Fruit fly (Drosophila melanogaster) whole organism, wandering third instar larva: ENCODE results near the gene CG3407.
A peak's percentile ranks its signal among the peaks of the same experiment; 100 is the strongest.

Source experiments
- CG32264 ChIP-seq: fragments of 200-800 bp; sonication (Bioruptor generic); optimal IDR thresholded peaks from 2 replicates; lab custom pipeline; 2016; ENCODE audit warnings: missing biosample characterization, missing genetic modification characterization
- Dfd ChIP-seq: fragments of >200 bp; optimal IDR thresholded peaks from 2 replicates; lab custom pipeline; 2017; ENCODE audit warnings: missing biosample characterization, missing genetic modification characterization
- Dif ChIP-seq: fragments of 200-275, 200-300 bp; sonication (Bioruptor generic); optimal IDR thresholded peaks from 2 replicates; lab custom pipeline; 2018; ENCODE audit warnings: missing biosample characterization, missing genetic modification characterization; ENCODE audit not compliant: partially characterized antibody
- GATAd ChIP-seq: sonication (Bioruptor generic); optimal IDR thresholded peaks from 2 replicates; lab custom pipeline; 2016; ENCODE audit warnings: missing biosample characterization, missing genetic modification characterization
- HLH106 ChIP-seq: fragments of 200-800 bp; optimal IDR thresholded peaks from 3 replicates; lab custom pipeline; 2019; ENCODE audit warnings: missing biosample characterization, mild to moderate bottlenecking, missing genetic modification characterization, moderate library complexity
- Hr78 ChIP-seq: fragments of >200 bp; optimal IDR thresholded peaks from 2 replicates; lab custom pipeline; 2017; ENCODE audit warnings: missing biosample characterization, missing genetic modification characterization
- Hr83 ChIP-seq: fragments of 200-300 bp; sonication (Bioruptor generic); optimal IDR thresholded peaks from 2 replicates; lab custom pipeline; 2016; ENCODE audit warnings: missing biosample characterization, mild to moderate bottlenecking, missing genetic modification characterization, moderate library complexity; ENCODE audit not compliant: poor library complexity, severe bottlenecking
- Jra ChIP-seq: sonication (Bioruptor generic); optimal IDR thresholded peaks from 2 replicates; lab custom pipeline; 2016; ENCODE audit warnings: missing biosample characterization, missing genetic modification characterization
- Mio ChIP-seq: sonication (Bioruptor generic); optimal IDR thresholded peaks from 2 replicates; lab custom pipeline; 2016; ENCODE audit warnings: missing biosample characterization, missing genetic modification characterization
- Myc ChIP-seq: fragments of >200 bp; optimal IDR thresholded peaks from 2 replicates; lab custom pipeline; 2017
- N ChIP-seq: fragments of >200 bp; optimal IDR thresholded peaks from 2 replicates; lab custom pipeline; 2018; ENCODE audit warnings: missing biosample characterization, missing external identifiers, missing genetic modification characterization
- OdsH ChIP-seq: fragments of 200-800 bp; sonication (Bioruptor generic); optimal IDR thresholded peaks from 2 replicates; lab custom pipeline; 2016; ENCODE audit warnings: missing biosample characterization, mild to moderate bottlenecking, missing genetic modification characterization
- Rel ChIP-seq, 2 experiments: fragments of 200-800 bp; sonication (Bioruptor generic) in 1 of 2; optimal IDR thresholded peaks; 2 replicates in 1 of 2; 3 replicates in 1 of 2; lab custom pipeline; 2016 to 2019; ENCODE audit warnings: mild to moderate bottlenecking in 2 of 2, missing biosample characterization in 2 of 2, missing genetic modification characterization in 2 of 2, moderate library complexity in 1 of 2
- Sp1 ChIP-seq: fragments of 200-800 bp; sonication (Bioruptor generic); optimal IDR thresholded peaks from 3 replicates; lab custom pipeline; 2019; ENCODE audit warnings: missing biosample characterization, mild to moderate bottlenecking, missing genetic modification characterization, moderate library complexity
- Vsx2 ChIP-seq: fragments of 200-300, 225-300 bp; sonication (Bioruptor generic); optimal IDR thresholded peaks from 2 replicates; lab custom pipeline; 2018; ENCODE audit warnings: missing biosample characterization, missing genetic modification characterization; ENCODE audit not compliant: partially characterized antibody
- br ChIP-seq: fragments of 200-800 bp; sonication (Bioruptor generic); optimal IDR thresholded peaks from 2 replicates; lab custom pipeline; 2016; ENCODE audit warnings: missing biosample characterization, missing genetic modification characterization
- dl ChIP-seq, 2 experiments: fragments of 175-275, 200-275 bp in 1 of 2; fragments of 200-275 bp in 1 of 2; sonication (Bioruptor generic); optimal IDR thresholded peaks; lab custom pipeline; 2018; ENCODE audit warnings: mild to moderate bottlenecking in 2 of 2, missing biosample characterization in 2 of 2, missing genetic modification characterization in 2 of 2, moderate library complexity in 2 of 2; ENCODE audit not compliant: partially characterized antibody in 2 of 2, insufficient read depth in 1 of 2
- dmrt93B ChIP-seq: fragments of 200-800 bp; sonication (Bioruptor generic); optimal IDR thresholded peaks from 2 replicates; lab custom pipeline; 2018; ENCODE audit warnings: missing biosample characterization, mild to moderate bottlenecking, missing genetic modification characterization
- dsf ChIP-seq: sonication (Bioruptor generic); optimal IDR thresholded peaks from 2 replicates; lab custom pipeline; 2016; ENCODE audit warnings: missing biosample characterization, missing genetic modification characterization, borderline replicate concordance
- ey ChIP-seq: fragments of 200-800 bp; sonication (Bioruptor generic); optimal IDR thresholded peaks from 2 replicates; lab custom pipeline; 2016; ENCODE audit warnings: missing biosample characterization, missing genetic modification characterization
- foxo ChIP-seq, 2 experiments: fragments of 200-800 bp; sonication (Bioruptor generic); optimal IDR thresholded peaks; 2 replicates in 1 of 2; 3 replicates in 1 of 2; lab custom pipeline; 2016 to 2017; ENCODE audit warnings: missing biosample characterization in 2 of 2, missing genetic modification characterization in 2 of 2
- fru ChIP-seq: fragments of 200-800 bp; sonication (Bioruptor generic); optimal IDR thresholded peaks from 3 replicates; lab custom pipeline; 2016; ENCODE audit warnings: missing biosample characterization, mild to moderate bottlenecking, missing genetic modification characterization
- h ChIP-seq: fragments of 200-800 bp; sonication (Bioruptor generic); optimal IDR thresholded peaks from 3 replicates; lab custom pipeline; 2016; ENCODE audit warnings: missing biosample characterization, mild to moderate bottlenecking, missing genetic modification characterization
- pan ChIP-seq: fragments of >200 bp; optimal IDR thresholded peaks from 2 replicates; lab custom pipeline; 2017
- rgr ChIP-seq: fragments of 200-800 bp; sonication (Bioruptor generic); optimal IDR thresholded peaks from 3 replicates; lab custom pipeline; 2016; ENCODE audit warnings: missing biosample characterization, mild to moderate bottlenecking, missing genetic modification characterization
- sage ChIP-seq: fragments of 200-800 bp; sonication (Bioruptor generic); optimal IDR thresholded peaks from 2 replicates; lab custom pipeline; 2016; ENCODE audit warnings: missing biosample characterization, mild to moderate bottlenecking, missing genetic modification characterization
- sv ChIP-seq: fragments of 200-800 bp; sonication (Bioruptor generic); optimal IDR thresholded peaks from 3 replicates; lab custom pipeline; 2016; ENCODE audit warnings: missing biosample characterization, missing genetic modification characterization
- tai ChIP-seq: sonication (Bioruptor generic); optimal IDR thresholded peaks from 2 replicates; lab custom pipeline; 2016; ENCODE audit warnings: missing biosample characterization, missing genetic modification characterization
- usp ChIP-seq: fragments of >200 bp; optimal IDR thresholded peaks from 2 replicates; lab custom pipeline; 2017; ENCODE audit warnings: missing biosample characterization, missing genetic modification characterization
- woc ChIP-seq: sonication (Bioruptor generic); optimal IDR thresholded peaks from 2 replicates; lab custom pipeline; 2016; ENCODE audit warnings: missing biosample characterization, mild to moderate bottlenecking, missing genetic modification characterization

CG3407 gene

DNA sequence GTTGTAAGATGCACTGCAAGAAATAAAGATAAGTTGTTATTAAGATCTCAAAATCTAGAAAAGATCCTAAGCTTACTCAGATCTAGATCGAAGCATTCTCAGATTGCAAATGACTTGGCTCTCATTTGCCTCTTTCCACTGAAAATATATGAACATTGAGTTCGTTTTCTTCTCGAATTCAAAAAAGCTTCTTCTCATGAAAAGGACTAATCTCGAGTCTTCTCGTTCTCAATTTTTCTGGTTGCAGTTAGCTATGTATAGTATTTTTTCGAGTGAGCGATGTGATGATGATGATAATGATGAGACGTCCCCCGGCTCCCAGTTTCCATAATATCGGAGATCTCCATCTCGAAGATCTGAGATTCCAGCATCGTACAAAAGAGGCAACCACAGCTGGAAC lies 43.2 kb upstream of the CG3407 start:
- no peak for TF ChIP-seq dmrt93B (GFP tag; lab: Kevin White, UChicago)
- peak; percentile 39 for TF ChIP-seq fru
- peak; percentile 21 for TF ChIP-seq h (GFP tag; lab: Kevin White, UChicago)
- peak; percentile 2 for TF ChIP-seq Sp1 (GFP tag; lab: Kevin White, UChicago)
- TF ChIP-seq br (GFP tag; lab: Kevin White, UChicago): peak; percentile 29
- TF ChIP-seq HLH106 (tag; lab: Kevin White, UChicago): peak; percentile 31
- TF ChIP-seq Rel (GFP tag; optimal IDR thresholded peaks at IDR 0.05; lab: Kevin White, UChicago): no peak
- TF ChIP-seq Rel (tag; optimal IDR thresholded peaks at IDR 0.05; lab: Kevin White, UChicago): no peak
- TF ChIP-seq woc (GFP tag; lab: Kevin White, UChicago): peak; percentile 30
- no peak for TF ChIP-seq dsf (GFP tag; lab: Kevin White, UChicago)
- no peak for TF ChIP-seq rgr (GFP tag; lab: Kevin White, UChicago)
- TF ChIP-seq tai (GFP tag; lab: Kevin White, UChicago): no peak
- TF ChIP-seq foxo (GFP tag; optimal IDR thresholded peaks at IDR 0.05; lab: Kevin White, UChicago): peak in 1 of 2 experiments; percentile 31

DNA sequence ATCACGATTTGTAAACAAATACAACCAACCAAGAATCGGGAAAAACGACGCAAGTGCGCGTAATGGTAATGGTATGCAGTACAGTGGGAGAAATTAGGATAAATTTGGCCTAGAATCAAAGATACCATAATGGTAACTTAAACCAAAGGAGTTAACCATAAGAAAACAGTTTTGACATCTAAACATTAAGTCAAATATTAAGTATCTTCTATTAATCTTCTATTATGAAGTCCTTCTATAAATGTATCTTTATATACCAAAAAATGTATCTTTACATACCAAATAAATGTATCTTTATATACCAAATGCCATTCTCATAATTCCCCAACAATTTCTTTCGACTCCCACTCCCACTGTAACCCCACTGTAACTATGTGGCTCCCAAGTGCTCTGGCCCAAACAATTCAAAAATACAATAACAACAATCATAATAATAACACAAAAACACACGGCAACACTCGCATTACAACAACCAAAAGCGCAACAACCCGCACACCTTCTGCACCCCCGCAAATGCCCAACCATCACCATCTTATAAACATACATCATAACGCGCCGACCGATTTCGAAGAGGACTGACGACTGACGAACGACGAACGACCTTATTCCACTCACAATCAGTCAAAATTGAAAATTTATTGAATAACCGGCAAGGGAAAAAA lies 42.4 kb upstream of the CG3407 start:
- no peak for TF ChIP-seq N (GFP tag; lab: Kevin White, UChicago)
- TF ChIP-seq rgr (GFP tag; lab: Kevin White, UChicago): no peak
- TF ChIP-seq h (GFP tag; lab: Kevin White, UChicago): no peak
- no peak for TF ChIP-seq sage (GFP tag; lab: Kevin White, UChicago)
- TF ChIP-seq OdsH (GFP tag; lab: Kevin White, UChicago): no peak
- no peak for TF ChIP-seq sv
- no peak for TF ChIP-seq Hr78
- TF ChIP-seq ey (GFP tag; lab: Kevin White, UChicago): no peak
- no peak for TF ChIP-seq tai (GFP tag; lab: Kevin White, UChicago)
- no peak for TF ChIP-seq HLH106 (tag; lab: Kevin White, UChicago)
- no peak for TF ChIP-seq Dfd (GFP tag; lab: Kevin White, UChicago)
- TF ChIP-seq Sp1 (GFP tag; lab: Kevin White, UChicago): no peak
- no peak for TF ChIP-seq dsf (GFP tag; lab: Kevin White, UChicago)
- TF ChIP-seq CG32264: no peak
- TF ChIP-seq woc (GFP tag; lab: Kevin White, UChicago): no peak
- TF ChIP-seq fru: no peak
- no peak for TF ChIP-seq Vsx2 (GFP tag; lab: Kevin White, UChicago)
- no peak for TF ChIP-seq Dif (GFP tag; lab: Kevin White, UChicago)

DNA sequence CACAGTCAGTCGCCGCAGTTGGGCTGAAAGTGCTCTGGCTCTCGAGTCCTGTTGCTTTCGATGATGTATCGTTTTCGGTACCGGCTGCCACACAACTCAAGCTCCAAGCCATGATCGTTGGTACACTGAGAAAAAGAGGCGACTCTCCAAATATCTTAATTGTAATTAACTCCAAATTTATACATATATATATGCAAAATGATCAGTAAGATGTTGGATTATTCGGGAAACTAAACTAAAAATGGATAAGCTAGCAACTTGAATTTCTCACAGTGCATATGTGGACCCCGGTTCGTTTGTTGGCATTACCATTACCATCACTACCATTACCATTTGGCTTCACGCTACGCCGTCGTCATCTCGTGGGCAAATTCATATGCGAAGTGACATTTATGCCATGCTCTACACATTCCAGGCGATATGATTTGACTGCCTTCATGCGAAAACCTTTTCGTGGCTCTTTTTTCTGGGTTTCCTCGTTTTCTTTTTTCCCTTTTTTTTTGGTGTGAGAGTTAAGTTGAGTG lies 40.4 kb upstream of the CG3407 start:
- TF ChIP-seq sage (GFP tag; lab: Kevin White, UChicago) (no peak), tai (GFP tag; lab: Kevin White, UChicago) (no peak), woc (GFP tag; lab: Kevin White, UChicago) (no peak), Hr83 (GFP tag; lab: Kevin White, UChicago) (no peak), foxo (GFP tag; optimal IDR thresholded peaks at IDR 0.05; lab: Kevin White, UChicago) (peak in 1 of 2 experiments; percentile 14), rgr (GFP tag; lab: Kevin White, UChicago) (peak; percentile 6), HLH106 (tag; lab: Kevin White, UChicago) (peak; percentile 27), Mio (no peak), GATAd (GFP tag; lab: Kevin White, UChicago) (no peak), Dif (GFP tag; lab: Kevin White, UChicago) (no peak), sv (no peak), Jra (GFP tag; lab: Kevin White, UChicago) (no peak), Myc (lab: Kevin White, UChicago) (no peak), h (GFP tag; lab: Kevin White, UChicago) (peak; percentile 22), dl (GFP tag; optimal IDR thresholded peaks at IDR 0.05; lab: Kevin White, UChicago; ENCODE audit: insufficient read depth in 1 of 2, partially characterized antibody in 2 of 2) (no peak), pan (lab: Kevin White, UChicago) (no peak), br (GFP tag; lab: Kevin White, UChicago) (no peak), fru (peak; percentile 4), usp (GFP tag; lab: Kevin White, UChicago) (no peak), dsf (GFP tag; lab: Kevin White, UChicago) (no peak), Dfd (GFP tag; lab: Kevin White, UChicago) (no peak), Sp1 (GFP tag; lab: Kevin White, UChicago) (peak; percentile 5), ey (GFP tag; lab: Kevin White, UChicago) (peak; percentile 6)
